Worm (Caenorhabditis elegans) whole organism, L1 larva: ENCODE measurements around the gene syd-9.

Source experiments
- C04F5.9 ChIP-seq: sonication (generic microtip); optimal IDR thresholded peaks from 2 replicates; lab custom pipeline; 2016; ENCODE audit warnings: missing genetic modification characterization, missing compliant biosample characterization
- C34B4.2 ChIP-seq: sonication (generic microtip); optimal IDR thresholded peaks from 2 replicates; lab custom pipeline; 2017; ENCODE audit warnings: mild to moderate bottlenecking, missing genetic modification characterization, missing compliant biosample characterization
- F16B12.6 ChIP-seq: fragments of 150-350 bp; optimal IDR thresholded peaks from 2 replicates; lab custom pipeline; 2014; ENCODE audit warnings: missing biosample characterization, missing genetic modification characterization
- Y116A8C.19 ChIP-seq: sonication (generic microtip); optimal IDR thresholded peaks from 2 replicates; lab custom pipeline; 2016; ENCODE audit warnings: missing compliant biosample characterization, missing genetic modification characterization, borderline replicate concordance
- aha-1 ChIP-seq: fragments of 150-350 bp; optimal IDR thresholded peaks from 2 replicates; lab custom pipeline; 2014; ENCODE audit warnings: missing biosample characterization, missing genetic modification characterization
- alr-1 ChIP-seq: fragments of 200-800 bp; sonication (Bioruptor generic); optimal IDR thresholded peaks from 2 replicates; lab custom pipeline; 2018; ENCODE audit warnings: borderline replicate concordance, mild to moderate bottlenecking, missing genetic modification characterization, missing compliant biosample characterization
- ama-1 ChIP-seq: fragments of 150-350 bp; optimal IDR thresholded peaks from 2 replicates; lab custom pipeline; 2014
- ceh-8 ChIP-seq: fragments of 200-800 bp; sonication (Bioruptor generic); optimal IDR thresholded peaks from 2 replicates; lab custom pipeline; 2018; ENCODE audit warnings: mild to moderate bottlenecking, missing genetic modification characterization, moderate library complexity, missing compliant biosample characterization
- ces-1 ChIP-seq: fragments of 150-350 bp; optimal IDR thresholded peaks from 2 replicates; lab custom pipeline; 2014; ENCODE audit warnings: missing biosample characterization, missing genetic modification reagents, missing genetic modification characterization
- efl-1 ChIP-seq, 4 experiments: fragments of 150-350 bp; optimal IDR thresholded peaks in 3 of 4; peaks in 1 of 4; 1 replicate in 1 of 4; 2 replicates in 3 of 4; lab custom pipeline; 2014; ENCODE audit warnings: missing biosample characterization in 2 of 4, missing genetic modification characterization in 2 of 4, missing genetic modification reagents in 2 of 4
- elt-2 ChIP-seq: sonication (generic microtip); optimal IDR thresholded peaks from 2 replicates; lab custom pipeline; 2016; ENCODE audit warnings: missing genetic modification characterization, mild to moderate bottlenecking, inconsistent platforms, missing compliant biosample characterization, missing genetic modification reagents
- fkh-4 ChIP-seq: sonication (generic microtip); optimal IDR thresholded peaks from 2 replicates; lab custom pipeline; 2016; ENCODE audit warnings: missing compliant biosample characterization, missing genetic modification characterization, borderline replicate concordance
- fkh-8 ChIP-seq: sonication (generic microtip); optimal IDR thresholded peaks from 2 replicates; lab custom pipeline; 2016; ENCODE audit warnings: mild to moderate bottlenecking, missing genetic modification characterization, missing compliant biosample characterization
- fos-1 ChIP-seq: fragments of 150-350 bp; optimal IDR thresholded peaks from 2 replicates; lab custom pipeline; 2014; ENCODE audit warnings: missing biosample characterization, missing genetic modification characterization
- hlh-17 ChIP-seq: fragments of 200-800 bp; sonication (Bioruptor generic); optimal IDR thresholded peaks from 2 replicates; lab custom pipeline; 2018; ENCODE audit warnings: missing genetic modification characterization, mild to moderate bottlenecking, missing compliant biosample characterization, moderate library complexity, borderline replicate concordance
- hlh-4 ChIP-seq: sonication (generic microtip); optimal IDR thresholded peaks from 2 replicates; lab custom pipeline; 2016; ENCODE audit warnings: mild to moderate bottlenecking, missing genetic modification characterization, missing compliant biosample characterization
- isw-1 ChIP-seq: fragments of 200-800 bp; sonication (Bioruptor generic); IDR thresholded peaks from 2 replicates; pipeline ENCODE4 v1.3.6; 2022; ENCODE audit warnings: missing genetic modification characterization, missing compliant biosample characterization
- lin-13 ChIP-seq: fragments of 150-350 bp; optimal IDR thresholded peaks from 2 replicates; lab custom pipeline; 2014; ENCODE audit warnings: missing biosample characterization, missing genetic modification reagents, missing genetic modification characterization
- lin-14 ChIP-seq: fragments of 200-800 bp; sonication (Bioruptor generic); optimal IDR thresholded peaks from 2 replicates; lab custom pipeline; 2018; ENCODE audit warnings: mild to moderate bottlenecking, missing genetic modification characterization, moderate library complexity, missing compliant biosample characterization
- lin-15B ChIP-seq: fragments of 150-350 bp; sonication (generic microtip); optimal IDR thresholded peaks from 3 replicates; lab custom pipeline; 2014; ENCODE audit warnings: missing biosample characterization, missing genetic modification characterization
- lin-35 ChIP-seq, 2 experiments: fragments of 150-350 bp; optimal IDR thresholded peaks; 2 replicates each; lab custom pipeline; 2014; ENCODE audit warnings: missing biosample characterization in 2 of 2, missing genetic modification characterization in 2 of 2, missing genetic modification reagents in 2 of 2
- lin-39 ChIP-seq: fragments of 150-350 bp; optimal IDR thresholded peaks from 2 replicates; lab custom pipeline; 2014; ENCODE audit warnings: missing biosample characterization, missing genetic modification reagents, missing genetic modification characterization
- lir-3 ChIP-seq: sonication (generic microtip); optimal IDR thresholded peaks from 2 replicates; lab custom pipeline; 2016; ENCODE audit warnings: mild to moderate bottlenecking, missing genetic modification characterization, moderate library complexity, missing compliant biosample characterization; ENCODE audit not compliant: poor library complexity
- lsy-2 ChIP-seq, 2 experiments: fragments of 150-350 bp; optimal IDR thresholded peaks; 2 replicates each; lab custom pipeline; 2014; ENCODE audit warnings: missing biosample characterization in 2 of 2, missing genetic modification characterization in 2 of 2
- mdl-1 ChIP-seq, 2 experiments: fragments of 150-350 bp; optimal IDR thresholded peaks; 2 replicates each; lab custom pipeline; 2014 to 2017; ENCODE audit warnings: missing biosample characterization in 2 of 2, missing genetic modification characterization in 2 of 2, inconsistent platforms in 1 of 2
- mep-1 ChIP-seq: fragments of 150-350 bp; optimal IDR thresholded peaks from 2 replicates; lab custom pipeline; 2014; ENCODE audit warnings: missing biosample characterization, missing genetic modification characterization
- nhr-11 ChIP-seq: fragments of 150-350 bp; optimal IDR thresholded peaks from 2 replicates; lab custom pipeline; 2014; ENCODE audit warnings: missing biosample characterization, missing genetic modification characterization
- nhr-20 ChIP-seq: sonication (generic microtip); optimal IDR thresholded peaks from 2 replicates; lab custom pipeline; 2016; ENCODE audit warnings: mild to moderate bottlenecking, missing genetic modification characterization, missing compliant biosample characterization
- nhr-47 ChIP-seq: sonication (generic microtip); optimal IDR thresholded peaks from 2 replicates; lab custom pipeline; 2016; ENCODE audit warnings: mild to moderate bottlenecking, missing genetic modification characterization, moderate library complexity, missing compliant biosample characterization
- nhr-71 ChIP-seq: sonication (generic microtip); optimal IDR thresholded peaks from 2 replicates; lab custom pipeline; 2016; ENCODE audit warnings: mild to moderate bottlenecking, missing genetic modification characterization, moderate library complexity, missing compliant biosample characterization
- nhr-76 ChIP-seq: sonication (generic microtip); optimal IDR thresholded peaks from 2 replicates; lab custom pipeline; 2017; ENCODE audit warnings: missing biosample characterization, missing genetic modification characterization
- nhr-84 ChIP-seq: sonication (generic microtip); optimal IDR thresholded peaks from 2 replicates; lab custom pipeline; 2017; ENCODE audit warnings: missing biosample characterization, missing genetic modification characterization
- rnt-1 ChIP-seq: sonication (generic microtip); optimal IDR thresholded peaks from 2 replicates; lab custom pipeline; 2016; ENCODE audit warnings: mild to moderate bottlenecking, missing genetic modification characterization, moderate library complexity, missing compliant biosample characterization
- skn-1 ChIP-seq: fragments of 150-350 bp; optimal IDR thresholded peaks from 2 replicates; lab custom pipeline; 2014; ENCODE audit warnings: missing biosample characterization, missing genetic modification characterization
- snpc-4 ChIP-seq: fragments of 150-350 bp; optimal IDR thresholded peaks from 2 replicates; lab custom pipeline; 2014; ENCODE audit warnings: missing biosample characterization, missing genetic modification characterization
- sox-4 ChIP-seq: sonication (generic microtip); optimal IDR thresholded peaks from 2 replicates; lab custom pipeline; 2016; ENCODE audit warnings: missing genetic modification characterization, missing compliant biosample characterization
- sptf-1 ChIP-seq: fragments of 150-350 bp; optimal IDR thresholded peaks from 2 replicates; lab custom pipeline; 2014; ENCODE audit warnings: missing biosample characterization, missing genetic modification characterization
- swsn-7 ChIP-seq: sonication (generic microtip); optimal IDR thresholded peaks from 2 replicates; lab custom pipeline; 2016; ENCODE audit warnings: missing genetic modification characterization, missing compliant biosample characterization
- tbx-2 ChIP-seq: sonication (generic microtip); optimal IDR thresholded peaks from 2 replicates; lab custom pipeline; 2016; ENCODE audit warnings: missing genetic modification characterization, missing compliant biosample characterization
- unc-130 ChIP-seq: fragments of 150-350 bp; optimal IDR thresholded peaks from 2 replicates; lab custom pipeline; 2017; ENCODE audit warnings: missing biosample characterization, missing genetic modification characterization, inconsistent platforms
- unc-30 ChIP-seq: sonication (generic microtip); optimal IDR thresholded peaks from 2 replicates; lab custom pipeline; 2017; ENCODE audit warnings: missing biosample characterization, missing genetic modification characterization
- unc-86 ChIP-seq: sonication (generic microtip); optimal IDR thresholded peaks from 2 replicates; lab custom pipeline; 2016; ENCODE audit warnings: missing genetic modification characterization, missing compliant biosample characterization
- unc-98 ChIP-seq: fragments of 200-800 bp; sonication (Bioruptor generic); IDR thresholded peaks from 2 replicates; pipeline ENCODE4 v1.3.6; 2022; ENCODE audit warnings: missing genetic modification characterization, missing compliant biosample characterization
- xbp-1 ChIP-seq: sonication (generic microtip); optimal IDR thresholded peaks from 2 replicates; lab custom pipeline; 2016; ENCODE audit warnings: missing genetic modification characterization, missing compliant biosample characterization

Gene syd-9

DNA sequence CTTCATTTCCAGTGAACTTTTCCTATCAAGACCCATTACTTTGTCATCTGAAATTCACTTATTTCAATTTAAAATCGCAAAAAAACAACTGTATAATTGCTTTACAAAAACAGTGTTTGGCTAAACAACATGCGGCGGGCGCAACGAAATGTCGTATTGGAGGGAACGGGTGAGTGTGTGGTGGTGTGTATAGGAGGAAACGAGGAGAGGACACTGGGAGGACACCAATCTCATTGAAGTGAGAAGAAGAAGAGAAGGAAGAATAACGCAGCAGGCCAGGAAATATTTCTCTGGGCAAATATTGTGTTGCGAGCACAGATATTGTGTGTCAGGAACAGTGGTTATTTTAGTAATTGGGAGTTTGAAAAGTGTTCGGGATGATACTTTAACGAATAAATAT lies 36.7 kb downstream of the syd-9 start, which contains the start of gene F46H5.4 (continued):
- TF ChIP-seq lin-39 (no peak), nhr-71 (tag; lab: Kevin White, UChicago) (peak; percentile 39), tbx-2 (tag; lab: Kevin White, UChicago) (no peak)

DNA sequence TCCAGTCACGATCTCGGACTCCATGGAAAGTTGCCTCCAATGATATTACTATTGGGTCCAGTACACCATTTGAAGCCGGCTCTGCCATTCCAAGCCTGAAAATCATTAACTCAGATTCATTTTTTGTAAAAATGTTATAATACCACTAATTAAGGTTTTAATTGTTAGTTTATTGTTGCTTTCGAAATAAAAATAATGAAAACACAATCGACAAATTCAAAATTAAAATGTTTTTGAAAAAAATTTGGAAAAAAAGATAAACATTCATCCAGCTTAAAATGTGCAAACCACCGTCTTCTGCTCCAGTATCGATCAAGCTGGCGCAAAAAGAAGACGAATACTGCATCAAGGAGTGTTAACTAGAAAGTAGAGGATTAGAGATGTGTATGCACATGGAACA lies 39.0 kb downstream of the syd-9 start, which contains the start of gene F46H5.5:
Gene F46H5.5, minus strand, starts transcription at position 101 of the 400 bp plus-strand sequence.
- TF ChIP-seq lsy-2 (tag; optimal IDR thresholded peaks at IDR 0.05; lab: Kevin White, UChicago) (peak in 1 of 2 experiments; percentile 21), elt-2 (tag; lab: Kevin White, UChicago) (no peak), C04F5.9 (no peak), rnt-1 (tag; lab: Kevin White, UChicago) (no peak), sox-4 (tag; lab: Kevin White, UChicago) (no peak), mep-1 (tag; lab: Kevin White, UChicago) (no peak), fkh-8 (tag; lab: Kevin White, UChicago) (peak; percentile 21), nhr-71 (tag; lab: Kevin White, UChicago) (peak; percentile 12), lin-14 (GFP tag; lab: Kevin White, UChicago) (peak; percentile 20), ces-1 (no peak), nhr-11 (tag; lab: Kevin White, UChicago) (no peak)

DNA sequence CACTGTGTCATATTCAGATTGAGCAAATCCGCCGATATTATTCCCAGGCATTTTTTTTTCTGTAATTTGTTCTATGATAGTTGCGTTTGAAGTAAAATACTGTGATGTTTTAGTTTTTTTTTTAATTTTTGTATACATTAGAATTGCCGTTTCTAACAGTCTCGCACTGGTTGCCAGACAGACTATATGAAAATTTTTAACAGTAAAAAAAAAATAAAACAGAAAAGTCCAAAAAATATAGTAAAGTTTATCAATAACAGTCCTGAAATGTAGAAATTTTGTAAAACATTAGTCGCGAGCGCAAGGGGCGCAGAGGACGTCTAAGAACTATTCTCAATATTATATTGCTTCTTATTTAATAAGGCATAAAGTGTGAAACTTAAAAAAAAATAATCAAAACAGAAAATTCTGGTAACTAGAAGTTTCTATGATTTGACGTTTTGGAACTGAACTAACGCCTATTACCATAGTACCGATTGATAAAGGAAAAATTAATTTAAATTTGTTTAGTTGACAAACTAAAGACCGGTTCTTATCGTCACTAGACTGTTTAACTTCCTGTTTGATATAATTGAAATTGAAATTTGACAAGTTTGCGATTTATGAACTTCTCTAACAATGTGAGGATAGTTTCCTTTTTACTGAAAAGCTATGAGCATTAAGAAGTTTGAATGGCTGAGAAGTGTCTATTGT lies 42.6 kb downstream of the syd-9 start, which contains the start of gene lact-1:
Gene lact-1, minus strand, starts transcription at position 51 of the 693 bp plus-strand sequence.
- TF ChIP-seq unc-86 (no peak), nhr-76 (tag; lab: Kevin White, UChicago) (no peak), fos-1 (no peak), ceh-8 (GFP tag; lab: Kevin White, UChicago) (no peak), nhr-47 (no peak), sptf-1 (tag; lab: Kevin White, UChicago) (no peak), rnt-1 (tag; lab: Kevin White, UChicago) (no peak), lir-3 (tag; lab: Kevin White, UChicago) (no peak), skn-1 (no peak), fkh-4 (no peak), unc-98 (no peak), swsn-7 (tag; lab: Kevin White, UChicago) (no peak), ama-1 (no peak), F16B12.6 (tag; lab: Kevin White, UChicago) (no peak), xbp-1 (tag; lab: Kevin White, UChicago) (no peak), unc-130 (no peak), lin-14 (GFP tag; lab: Kevin White, UChicago) (no peak), C04F5.9 (no peak)

DNA sequence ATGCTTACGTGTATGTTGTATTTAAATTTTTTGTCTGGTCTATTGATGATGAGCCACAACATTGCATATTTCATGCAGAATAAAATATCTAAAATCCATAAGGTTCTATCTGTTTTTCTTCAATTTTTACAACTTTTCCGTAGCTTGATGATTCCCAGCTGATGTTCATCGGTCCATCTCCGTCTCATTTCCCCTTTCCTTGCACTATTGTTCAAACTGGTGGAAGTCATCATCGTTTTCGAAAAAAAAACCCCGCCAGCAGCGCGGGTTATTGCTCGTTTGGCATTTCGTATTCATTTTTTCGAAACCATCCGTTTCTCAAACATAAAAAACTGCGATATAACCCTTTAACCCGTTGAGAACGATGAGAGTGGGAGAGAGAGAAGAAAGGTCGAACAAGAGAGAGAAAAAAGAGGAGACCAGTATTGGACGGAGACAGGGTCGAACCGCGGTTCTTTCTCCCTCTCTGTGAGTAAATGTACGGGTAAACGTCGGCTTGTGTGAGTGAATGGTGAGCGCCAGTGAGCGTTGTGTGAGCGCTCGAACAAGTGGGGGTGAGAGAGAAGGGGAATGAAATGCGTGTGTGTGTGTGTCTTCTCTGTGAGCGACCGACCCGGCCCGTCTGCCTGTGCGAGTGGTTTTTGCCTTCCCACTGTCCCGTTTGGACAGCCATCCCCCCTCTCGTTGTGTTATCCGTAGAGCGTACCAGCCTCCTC lies 46.9 kb downstream of the syd-9 start:
- peak; percentile 40 for TF ChIP-seq snpc-4 (tag; lab: Kevin White, UChicago)
- peak; percentile 69 to 79 for TF ChIP-seq lin-35 (GFP tag; optimal IDR thresholded peaks at IDR 0.05; lab: Kevin White, UChicago)
- peak; percentile 60 to 85 for TF ChIP-seq lsy-2 (tag; optimal IDR thresholded peaks at IDR 0.05; lab: Kevin White, UChicago)
- TF ChIP-seq mdl-1 (tag; optimal IDR thresholded peaks at IDR 0.05; lab: Kevin White, UChicago) = peak in 1 of 2 experiments; percentile 85
- no peak for TF ChIP-seq ama-1
- TF ChIP-seq efl-1 (optimal IDR thresholded peaks at IDR 0.05; lab: Kevin White, UChicago) = peak; percentile 53 to 56
- TF ChIP-seq efl-1 (GFP tag; optimal IDR thresholded peaks at IDR 0.05 in 1 of 2; lab: Kevin White, UChicago) = peak in 1 of 2 experiments; percentile 94
- TF ChIP-seq isw-1 (GFP tag; lab: Robert Waterston, UW) = peak; percentile 61
- peak; percentile 5 for TF ChIP-seq aha-1 (tag; lab: Kevin White, UChicago)
- peak; percentile 91 for TF ChIP-seq nhr-71 (tag; lab: Kevin White, UChicago)
- TF ChIP-seq lin-15B (tag; lab: Kevin White, UChicago) = peak; percentile 57
- no peak for TF ChIP-seq nhr-84 (tag; lab: Kevin White, UChicago)
- TF ChIP-seq hlh-17 (GFP tag; lab: Kevin White, UChicago) = no peak
- TF ChIP-seq alr-1 = no peak
- TF ChIP-seq unc-30 (tag; lab: Kevin White, UChicago) = no peak
- peak; percentile 20 for TF ChIP-seq skn-1
- TF ChIP-seq unc-98 = no peak
- TF ChIP-seq lin-13 = peak; percentile 84
- peak; percentile 88 for TF ChIP-seq swsn-7 (tag; lab: Kevin White, UChicago)
- TF ChIP-seq tbx-2 (tag; lab: Kevin White, UChicago) = peak; percentile 87
- TF ChIP-seq C34B4.2 (tag; lab: Kevin White, UChicago) = no peak
- no peak for TF ChIP-seq hlh-4 (tag; lab: Kevin White, UChicago)
- peak; percentile 93 for TF ChIP-seq nhr-20 (tag; lab: Kevin White, UChicago)
- peak; percentile 82 for TF ChIP-seq mep-1 (tag; lab: Kevin White, UChicago)
- TF ChIP-seq Y116A8C.19 (tag; lab: Kevin White, UChicago) = no peak
